Worm (Caenorhabditis elegans) whole organism, young adult: Measurements from ENCODE around the gene srw-19.
"Not testable (repeated sequence)": the region's sequence is repeated elsewhere in the genome, so short reads cannot be mapped to it uniquely, and the experiment has no call there.

Experiments
- F37B4.10 ChIP-seq: fragments of 200-800 bp; sonication (Bioruptor generic); IDR thresholded peaks from 2 replicates; pipeline ENCODE4 v1.3.6; 2022; ENCODE audit warnings: missing genetic modification characterization, missing compliant biosample characterization
- Y95B8A.8 ChIP-seq: fragments of 200-800 bp; sonication (Bioruptor generic); IDR thresholded peaks from 2 replicates; pipeline ENCODE4 v1.3.6; 2022; ENCODE audit warnings: missing genetic modification reagents, missing genetic modification characterization, missing compliant biosample characterization
- ama-1 ChIP-seq, 3 experiments: fragments of 150-350 bp in 1 of 3; sonication (generic microtip) in 2 of 3; optimal IDR thresholded peaks; 2 replicates each; lab custom pipeline; 2014 to 2018; ENCODE audit warnings: missing biosample characterization in 2 of 3, missing genetic modification characterization in 2 of 3, missing genetic modification reagents in 2 of 3
- ceh-58 ChIP-seq: fragments of 200-800 bp; sonication (Bioruptor generic); IDR thresholded peaks from 2 replicates; pipeline ENCODE4 v1.3.6; 2022; ENCODE audit warnings: missing genetic modification characterization, missing compliant biosample characterization
- hlh-26 ChIP-seq: fragments of 200-800 bp; sonication (Bioruptor generic); conservative IDR thresholded peaks from 2 replicates; pipeline ENCODE4 v1.3.6; 2022; ENCODE audit warnings: missing genetic modification reagents, missing genetic modification characterization, missing compliant biosample characterization
- rcor-1 ChIP-seq: fragments of 200-800 bp; sonication (Bioruptor generic); IDR thresholded peaks from 2 replicates; pipeline ENCODE4 v1.3.6; 2022; ENCODE audit warnings: missing genetic modification reagents, missing genetic modification characterization, missing compliant biosample characterization
- snpc-4 ChIP-seq, 5 experiments: fragments of 150-350 bp in 1 of 5; sonication (generic microtip) in 4 of 5; optimal IDR thresholded peaks; 2 replicates each; lab custom pipeline; 2014 to 2018; ENCODE audit warnings: missing genetic modification characterization in 5 of 5, missing biosample characterization in 3 of 5, antibody characterized with exemption in 2 of 5, mild to moderate bottlenecking in 2 of 5, missing compliant biosample characterization in 2 of 5, missing genotype in 2 of 5, moderate library complexity in 2 of 5, missing genetic modification reagents in 1 of 5
- somi-1 ChIP-seq: fragments of 200-800 bp; sonication (Bioruptor generic); optimal IDR thresholded peaks from 2 replicates; lab custom pipeline; 2018; ENCODE audit warnings: mild to moderate bottlenecking, missing genetic modification characterization, missing compliant biosample characterization

ce11 chrV:15250304-15250703 is 30.9 kb downstream of the srw-19 start, which contains the start of gene srd-28:
- TF ChIP-seq F37B4.10 (GFP tag; lab: Robert Waterston, UW); somi-1 (GFP tag; lab: Kevin White, UChicago); snpc-4 (GFP tag; optimal IDR thresholded peaks at IDR 0.05; lab: Kevin White, UChicago); snpc-4 (tag; optimal IDR thresholded peaks at IDR 0.05; lab: Kevin White, UChicago); Y95B8A.8 (GFP tag; lab: Robert Waterston, UW); rcor-1 (GFP tag; lab: Robert Waterston, UW); hlh-26 (GFP tag; lab: Robert Waterston, UW); ceh-58 (GFP tag; lab: Robert Waterston, UW); ama-1 (optimal IDR thresholded peaks at IDR 0.05; lab: Kevin White, UChicago); ama-1 (GFP tag; optimal IDR thresholded peaks at IDR 0.05; lab: Kevin White, UChicago): not testable (repeated sequence)
